Worm (Caenorhabditis elegans): ENCODE measurements around the gene sprr-1.

DNA sequence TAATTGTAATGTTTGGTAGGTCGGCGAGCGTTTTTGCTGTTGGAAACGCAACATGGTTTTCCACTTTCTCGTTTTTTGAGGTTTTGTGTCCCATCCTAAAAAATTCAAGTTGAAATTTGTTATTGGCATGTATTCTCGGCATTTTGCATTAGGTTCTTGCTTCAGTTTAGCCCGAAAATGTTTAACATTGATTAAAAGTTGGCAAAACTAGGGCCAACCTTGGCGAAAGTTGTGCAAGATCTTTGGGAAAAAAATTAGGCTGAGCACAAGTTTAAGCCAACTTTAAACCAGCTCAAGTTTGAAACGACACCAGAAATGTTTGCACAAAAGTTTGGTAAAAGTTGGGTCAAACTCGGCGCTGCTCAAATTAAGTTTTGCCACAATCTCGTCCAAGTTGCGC lies 11.2 kb downstream of the sprr-1 start, which contains the start of gene exc-1:
- TF ChIP-seq ama-1 (optimal IDR thresholded peaks at IDR 0.05) (no peak), tra-4 (tag; optimal IDR thresholded peaks at IDR 0.05) (no peak), hnd-1 (tag; optimal IDR thresholded peaks at IDR 0.05) (no peak), F13C5.2 (tag; optimal IDR thresholded peaks at IDR 0.05) (no peak), hmg-4 (GFP tag; optimal IDR thresholded peaks at IDR 0.05) (no peak), aly-1 (tag; optimal IDR thresholded peaks at IDR 0.05) (no peak), scrt-1 (GFP tag; IDR thresholded peaks at IDR 0.05) (no peak), sea-1 (GFP tag; conservative IDR thresholded peaks at IDR 0.05) (no peak), pes-1 (GFP tag; IDR thresholded peaks at IDR 0.05) (no peak), ets-7 (tag; optimal IDR thresholded peaks at IDR 0.05) (no peak)

Measured in whole organism, early embryonic.